Fruit fly (Drosophila melanogaster): ENCODE results near the gene CG12170.

Gene CG12170

DNA sequence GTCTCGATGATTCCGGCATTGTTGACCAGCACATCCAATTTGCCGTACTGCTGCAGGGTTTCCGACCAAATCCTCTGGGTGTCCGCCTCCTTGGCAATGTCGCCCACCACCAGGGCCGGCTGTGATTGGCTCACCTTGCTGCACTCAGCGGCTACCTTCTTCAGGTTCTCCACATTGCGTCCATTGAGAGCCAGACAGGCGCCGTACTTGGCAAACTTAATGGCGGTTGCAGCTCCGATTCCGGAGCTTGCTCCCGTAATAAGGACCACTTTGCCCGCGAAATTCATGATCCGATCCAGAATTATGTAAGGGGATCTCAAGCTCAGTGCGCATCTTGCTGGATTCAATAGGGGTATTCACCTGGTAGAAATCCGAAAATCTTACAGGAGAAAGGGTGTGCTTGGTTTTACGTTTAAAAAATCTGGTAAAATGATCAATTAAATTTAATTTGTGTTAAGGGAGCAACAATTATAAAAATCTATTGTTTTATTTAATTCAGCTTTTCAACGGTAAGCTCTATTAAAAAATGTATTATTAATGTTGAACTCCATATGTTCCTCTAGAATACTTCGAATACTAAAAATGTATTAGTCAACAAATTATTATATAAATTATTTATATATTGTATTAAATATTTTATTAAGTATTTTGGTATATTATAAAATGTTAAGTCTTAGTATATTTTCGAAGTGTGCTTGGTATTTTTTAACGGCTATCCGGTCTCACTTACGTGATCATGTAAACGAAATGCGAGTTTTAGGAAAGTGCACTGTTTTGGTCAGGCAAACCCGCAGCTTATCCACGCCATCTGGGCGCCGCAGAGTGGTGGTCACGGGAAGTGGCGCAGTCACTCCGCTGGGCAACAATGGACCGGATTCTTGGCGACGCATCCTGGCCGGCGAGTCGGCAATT, at the start of gene CG12170, which contains the start of gene CG31548:
TSS of gene CG12170 (plus strand) at position 716 of the 912 bp plus-strand sequence.
TSS of gene CG31548 (minus strand) at position 334 of the 912 bp plus-strand sequence.
- no peak for TF ChIP-seq psq (optimal IDR thresholded peaks at IDR 0.05)
- TF ChIP-seq pan (optimal IDR thresholded peaks at IDR 0.05), result no peak
- no peak for TF ChIP-seq usp (GFP tag; optimal IDR thresholded peaks at IDR 0.05)
- no peak for TF ChIP-seq EcR (GFP tag; optimal IDR thresholded peaks at IDR 0.05)
- no peak for TF ChIP-seq Dll (optimal IDR thresholded peaks at IDR 0.05)
- no peak for TF ChIP-seq CG8478 (optimal IDR thresholded peaks at IDR 0.05)

dm6 chr3R:5587863-5588519, 49.0 kb upstream of the CG12170 start, which contains the start of gene CG2926:
TSS of gene CG2926 (minus strand) at chr3R:5588380.
- TF ChIP-seq psq (optimal IDR thresholded peaks at IDR 0.05), result no peak
- no peak for TF ChIP-seq pan (optimal IDR thresholded peaks at IDR 0.05)
- TF ChIP-seq usp (GFP tag; optimal IDR thresholded peaks at IDR 0.05), result no peak
- TF ChIP-seq EcR (GFP tag; optimal IDR thresholded peaks at IDR 0.05), result no peak
- no peak for TF ChIP-seq Dll (optimal IDR thresholded peaks at IDR 0.05)
- TF ChIP-seq CG8478 (optimal IDR thresholded peaks at IDR 0.05), result no peak

dm6 chr3R:5588573-5588972, 48.5 kb upstream of the CG12170 start, which contains the start of gene PolZ2:
TSS of gene PolZ2 (plus strand) at chr3R:5588873.
- TF ChIP-seq CG8478 (optimal IDR thresholded peaks at IDR 0.05), result no peak

DNA sequence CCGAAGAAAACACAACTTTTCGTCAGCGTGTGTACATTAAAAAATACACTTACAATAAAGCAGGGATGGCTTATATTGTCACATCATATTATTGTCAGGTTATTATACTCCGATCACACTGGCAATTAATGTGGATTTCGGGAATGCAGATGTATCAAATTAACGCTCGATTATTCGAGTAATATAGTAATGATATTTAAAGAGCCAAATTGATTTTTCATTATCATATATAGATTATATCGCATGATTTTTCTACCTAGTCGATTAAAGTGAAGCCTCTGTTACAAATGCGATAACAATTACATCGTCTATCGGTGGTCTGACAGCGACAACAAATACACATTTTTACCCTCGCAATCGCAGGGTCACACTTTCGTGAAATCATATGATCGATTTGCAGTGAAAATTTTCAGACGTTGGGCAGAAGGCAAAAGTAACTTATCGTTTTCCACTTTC, 45.6 kb upstream of the CG12170 start, which contains the start of the genes noi and Vha26:
TSS of gene noi (minus strand) at position 62 of the 456 bp plus-strand sequence.
TSS of gene Vha26 (plus strand) at position 366 of the 456 bp plus-strand sequence.
- TF ChIP-seq psq (optimal IDR thresholded peaks at IDR 0.05) (no peak), Dll (optimal IDR thresholded peaks at IDR 0.05) (no peak), CG8478 (optimal IDR thresholded peaks at IDR 0.05) (no peak), EcR (GFP tag; optimal IDR thresholded peaks at IDR 0.05) (no peak), pan (optimal IDR thresholded peaks at IDR 0.05) (no peak), usp (GFP tag; optimal IDR thresholded peaks at IDR 0.05) (no peak)

- TF ChIP-seq Dll (optimal IDR thresholded peaks at IDR 0.05) (no peak), CG8478 (optimal IDR thresholded peaks at IDR 0.05) (peak; percentile 49)
Observed at dm6 chr3R:5592009-5592572, 44.9 kb upstream of the CG12170 start.

- no peak for TF ChIP-seq Dll (optimal IDR thresholded peaks at IDR 0.05)
- no peak for TF ChIP-seq usp (GFP tag; optimal IDR thresholded peaks at IDR 0.05)
- TF ChIP-seq CG8478 (optimal IDR thresholded peaks at IDR 0.05), result no peak
- no peak for TF ChIP-seq EcR (GFP tag; optimal IDR thresholded peaks at IDR 0.05)
- no peak for TF ChIP-seq pan (optimal IDR thresholded peaks at IDR 0.05)
- TF ChIP-seq psq (optimal IDR thresholded peaks at IDR 0.05), result no peak
Observed at dm6 chr3R:5594878-5595277, 42.2 kb upstream of the CG12170 start.

DNA sequence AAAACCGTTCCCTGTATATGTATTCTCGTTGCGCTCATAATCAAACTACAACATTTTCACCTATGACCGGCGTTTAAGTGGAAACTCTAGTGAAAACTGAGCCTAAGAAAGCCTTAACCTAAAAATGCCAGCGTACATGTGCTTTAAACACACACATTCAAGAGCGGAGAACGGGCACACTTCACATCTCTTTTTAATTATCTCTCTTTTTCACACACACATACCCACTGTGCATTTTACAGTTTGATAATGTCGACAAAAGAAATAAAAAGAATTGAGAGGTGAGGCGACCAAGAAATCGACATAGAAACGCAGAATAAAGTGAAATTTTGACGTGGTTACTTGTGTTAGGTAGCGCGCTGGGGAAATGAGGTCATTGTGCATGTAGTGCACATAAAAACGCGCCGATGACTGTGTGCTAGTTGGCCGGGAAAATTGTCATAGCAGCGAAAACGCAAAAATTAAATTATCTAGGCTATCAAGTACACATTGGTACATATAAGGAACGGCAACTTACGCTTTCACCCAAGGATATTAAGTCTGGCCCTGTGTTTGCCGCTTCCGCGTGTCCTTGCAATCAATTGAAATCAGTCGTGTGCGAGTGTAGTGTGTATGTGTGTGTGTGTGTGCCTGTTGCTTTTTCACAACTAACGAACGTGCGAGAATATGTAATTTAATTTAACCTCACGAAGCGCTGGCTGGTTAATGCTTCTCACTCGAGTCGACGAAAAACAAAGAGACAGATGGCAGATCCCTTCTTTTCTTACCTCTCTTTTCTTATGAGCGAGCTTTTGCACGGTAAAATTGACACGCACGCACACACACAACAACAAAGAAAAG, 37.3 kb upstream of the CG12170 start:
- TF ChIP-seq usp (GFP tag; optimal IDR thresholded peaks at IDR 0.05), result no peak
- TF ChIP-seq psq (optimal IDR thresholded peaks at IDR 0.05), result no peak
- TF ChIP-seq EcR (GFP tag; optimal IDR thresholded peaks at IDR 0.05), result peak in 1 of 2 experiments; percentile 15
- TF ChIP-seq CG8478 (optimal IDR thresholded peaks at IDR 0.05), result no peak
- TF ChIP-seq Dll (optimal IDR thresholded peaks at IDR 0.05), result no peak

dm6 chr3R:5600361-5601043, 36.5 kb upstream of the CG12170 start:
- TF ChIP-seq CG8478 (optimal IDR thresholded peaks at IDR 0.05) (no peak), EcR (GFP tag; optimal IDR thresholded peaks at IDR 0.05) (no peak)

dm6 chr3R:5601044-5601523, 36.0 kb upstream of the CG12170 start, which contains the start of the genes kra and SecS:
TSS of gene kra (minus strand) at chr3R:5601136.
TSS of gene SecS (plus strand) at chr3R:5601433.
- TF ChIP-seq Dll (optimal IDR thresholded peaks at IDR 0.05), result no peak
- no peak for TF ChIP-seq EcR (GFP tag; optimal IDR thresholded peaks at IDR 0.05)
- no peak for TF ChIP-seq CG8478 (optimal IDR thresholded peaks at IDR 0.05)
- no peak for TF ChIP-seq psq (optimal IDR thresholded peaks at IDR 0.05)
- no peak for TF ChIP-seq usp (GFP tag; optimal IDR thresholded peaks at IDR 0.05)
- no peak for TF ChIP-seq pan (optimal IDR thresholded peaks at IDR 0.05)

DNA sequence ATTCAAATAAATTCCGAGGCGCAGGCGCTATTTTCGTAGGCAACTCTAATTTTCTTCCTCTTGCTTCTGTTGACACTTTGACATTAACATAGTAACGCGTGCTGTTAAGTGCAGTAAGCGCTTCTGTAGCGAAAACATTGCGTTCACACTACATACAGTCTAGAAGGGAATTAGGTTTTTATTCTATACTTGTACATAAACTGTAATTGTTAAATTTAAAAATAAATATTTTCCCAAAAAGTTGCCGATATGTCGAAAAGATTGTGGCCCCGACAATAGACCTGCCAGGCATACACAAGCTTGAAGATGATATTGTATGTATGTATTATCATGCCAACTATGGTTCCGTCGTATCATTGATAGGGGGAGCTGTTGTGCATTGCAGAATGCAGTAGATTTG, 30.6 kb upstream of the CG12170 start, which contains the start of gene asl:
TSS of gene asl (minus strand) at position 67 of the 400 bp plus-strand sequence.
- TF ChIP-seq Dll (optimal IDR thresholded peaks at IDR 0.05), result no peak
- no peak for TF ChIP-seq usp (GFP tag; optimal IDR thresholded peaks at IDR 0.05)
- TF ChIP-seq CG8478 (optimal IDR thresholded peaks at IDR 0.05), result no peak
- no peak for TF ChIP-seq psq (optimal IDR thresholded peaks at IDR 0.05)
- no peak for TF ChIP-seq pan (optimal IDR thresholded peaks at IDR 0.05)
- TF ChIP-seq EcR (GFP tag; optimal IDR thresholded peaks at IDR 0.05), result no peak

All from whole organism.